Worm (Caenorhabditis elegans) whole organism, young adult: ENCODE data around the gene R02D5.7.

Experiments used
- F33H1.4 ChIP-seq: fragments of 200-800 bp; sonication (Bioruptor generic); IDR thresholded peaks from 2 replicates; pipeline ENCODE4 v1.3.6; 2022; ENCODE audit warnings: missing genetic modification reagents, missing genetic modification characterization, missing compliant biosample characterization
- F39B2.1 ChIP-seq: fragments of 200-800 bp; sonication (Bioruptor generic); IDR thresholded peaks from 2 replicates; pipeline ENCODE4 v1.3.6; 2022; ENCODE audit warnings: missing genetic modification reagents, missing genetic modification characterization, missing compliant biosample characterization
- efl-1 ChIP-seq: fragments of 150-350 bp; optimal IDR thresholded peaks from 2 replicates; lab custom pipeline; 2014; ENCODE audit warnings: missing biosample characterization, missing genetic modification reagents, missing genetic modification characterization
- lin-35 ChIP-seq, 3 experiments: fragments of 150-350 bp in 2 of 3; sonication (generic microtip) in 1 of 3; optimal IDR thresholded peaks; 2 replicates each; lab custom pipeline; 2014 to 2018; ENCODE audit warnings: missing biosample characterization in 3 of 3, missing genetic modification characterization in 3 of 3, missing genetic modification reagents in 3 of 3
- lir-1 ChIP-seq: fragments of 200-800 bp; sonication (Bioruptor generic); conservative IDR thresholded peaks from 2 replicates; pipeline ENCODE4 v1.3.6; 2022; ENCODE audit warnings: missing genetic modification reagents, missing genetic modification characterization, missing compliant biosample characterization
- lsy-27 ChIP-seq: sonication (generic microtip); optimal IDR thresholded peaks from 2 replicates; lab custom pipeline; 2017; ENCODE audit warnings: missing genetic modification characterization, mild to moderate bottlenecking, missing compliant biosample characterization, antibody characterized with exemption, missing genotype, borderline replicate concordance; ENCODE audit not compliant: insufficient read depth
- pha-4 ChIP-seq: fragments of 150-350 bp; sonication (generic microtip); optimal IDR thresholded peaks from 2 replicates; lab custom pipeline; 2014; ENCODE audit warnings: missing biosample characterization, missing genetic modification reagents, missing genetic modification characterization
- snpc-4 ChIP-seq, 5 experiments: fragments of 150-350 bp in 1 of 5; sonication (generic microtip) in 4 of 5; optimal IDR thresholded peaks; 2 replicates each; lab custom pipeline; 2014 to 2018; ENCODE audit warnings: missing genetic modification characterization in 5 of 5, missing biosample characterization in 3 of 5, antibody characterized with exemption in 2 of 5, mild to moderate bottlenecking in 2 of 5, missing compliant biosample characterization in 2 of 5, missing genotype in 2 of 5, moderate library complexity in 2 of 5, missing genetic modification reagents in 1 of 5
- tbp1 ChIP-seq: fragments of 200-800 bp; sonication (Bioruptor generic); optimal IDR thresholded peaks from 2 replicates; lab custom pipeline; 2018; ENCODE audit warnings: mild to moderate bottlenecking, missing genetic modification characterization, missing compliant biosample characterization
- ztf-25 ChIP-seq: fragments of 200-800 bp; sonication (Bioruptor generic); IDR thresholded peaks from 2 replicates; pipeline ENCODE4 v1.3.6; 2022; ENCODE audit warnings: missing genetic modification reagents, missing genetic modification characterization, missing compliant biosample characterization

ce11 chrV:14498204-14498603, 16.9 kb upstream of the R02D5.7 start:
- TF ChIP-seq snpc-4 (GFP tag; optimal IDR thresholded peaks at IDR 0.05; lab: Kevin White, UChicago), result no peak
- no peak for TF ChIP-seq snpc-4 (tag; optimal IDR thresholded peaks at IDR 0.05; lab: Kevin White, UChicago)
- no peak for TF ChIP-seq ztf-25 (GFP tag; lab: Robert Waterston, UW)
- TF ChIP-seq efl-1, result no peak
- no peak for TF ChIP-seq tbp1 (GFP tag; lab: Kevin White, UChicago)
- no peak for TF ChIP-seq pha-4
- TF ChIP-seq lir-1 (GFP tag; lab: Robert Waterston, UW), result no peak
- TF ChIP-seq F33H1.4 (GFP tag; lab: Robert Waterston, UW), result no peak
- no peak for TF ChIP-seq F39B2.1
- no peak for TF ChIP-seq lsy-27 (tag; lab: Kevin White, UChicago)
- no peak for TF ChIP-seq lin-35 (GFP tag; optimal IDR thresholded peaks at IDR 0.05; lab: Kevin White, UChicago)
